Fruit fly (Drosophila melanogaster): ENCODE measurements around the gene CG33322.

dm6 chr2L:20802204-20802603 lies 13.8 kb downstream of the CG33322 start:
- no peak for TF ChIP-seq insv (optimal IDR thresholded peaks at IDR 0.05)
- no peak for TF ChIP-seq psq (optimal IDR thresholded peaks at IDR 0.05)
- no peak for TF ChIP-seq h (optimal IDR thresholded peaks at IDR 0.05)
- no peak for TF ChIP-seq ttk (optimal IDR thresholded peaks at IDR 0.05)
- no peak for TF ChIP-seq Myc (optimal IDR thresholded peaks at IDR 0.05)

Measured in Kc167 (cell line).